Worm (Caenorhabditis elegans): ENCODE measurements around the gene R160.3.

R160.3 gene

DNA sequence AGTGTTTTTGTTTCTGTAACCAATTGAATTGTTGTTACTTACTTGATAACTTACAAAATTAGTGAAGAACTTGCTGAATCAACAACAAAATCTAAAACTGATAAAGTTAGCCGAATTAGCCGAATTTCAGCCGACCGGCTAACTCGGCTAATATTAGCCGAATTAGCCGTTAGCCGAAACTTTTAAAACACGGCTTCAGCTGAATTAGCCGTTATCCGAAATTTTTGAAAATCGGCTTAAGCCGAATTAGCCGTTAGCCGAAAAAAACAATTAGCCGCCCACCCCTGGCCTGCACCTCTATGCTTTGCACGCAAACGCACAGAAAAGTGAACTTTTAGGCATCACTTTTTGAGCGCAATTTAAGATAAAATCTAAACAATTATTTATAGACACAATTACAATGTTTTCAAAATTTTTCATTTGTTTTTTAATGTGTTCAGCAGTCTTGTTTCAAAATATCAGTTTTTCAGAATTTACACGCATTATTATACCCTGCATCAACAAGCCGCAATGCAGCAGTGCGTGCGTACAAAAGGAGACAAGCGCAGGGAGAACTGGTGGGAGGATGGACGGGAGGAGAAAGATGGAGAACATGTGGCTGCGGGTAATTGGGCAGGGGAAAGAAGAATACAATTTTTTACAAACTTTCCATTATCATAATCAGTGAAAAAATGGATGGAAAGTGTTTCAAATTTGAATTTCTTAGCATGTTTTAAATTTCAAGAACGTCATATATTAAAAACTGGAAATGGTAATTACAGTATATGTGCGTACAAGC, 29.1 kb upstream of the R160.3 start (continued):
- TF ChIP-seq zip-11 (GFP tag; IDR thresholded peaks at IDR 0.05), result no peak
- TF ChIP-seq tra-1 (GFP tag; IDR thresholded peaks at IDR 0.05), result no peak
- peak; percentile 58 for TF ChIP-seq F37D6.2 (tag; optimal IDR thresholded peaks at IDR 0.05)
- TF ChIP-seq skn-1 (tag; optimal IDR thresholded peaks at IDR 0.05), result no peak
- TF ChIP-seq attf-4 (tag; optimal IDR thresholded peaks at IDR 0.05), result no peak
- peak; percentile 58 for TF ChIP-seq nhr-48 (tag; optimal IDR thresholded peaks at IDR 0.05)
- TF ChIP-seq saeg-2 (GFP tag; IDR thresholded peaks at IDR 0.05), result no peak
- no peak; the same call in 1 of the 2 replicates for TF ChIP-seq lin-38 (GFP tag; IDR thresholded peaks at IDR 0.05)
- no peak for TF ChIP-seq ztf-11 (tag; optimal IDR thresholded peaks at IDR 0.05)
- TF ChIP-seq lsy-2 (tag; optimal IDR thresholded peaks at IDR 0.05), result peak in 1 of 2 experiments; percentile 83
- TF ChIP-seq daf-12 (tag; optimal IDR thresholded peaks at IDR 0.05), result no peak
- TF ChIP-seq nhr-237 (tag; optimal IDR thresholded peaks at IDR 0.05), result no peak
- TF ChIP-seq dpl-1 (GFP tag; optimal IDR thresholded peaks at IDR 0.05), result peak; percentile 44
- TF ChIP-seq snpc-1.2 (GFP tag; IDR thresholded peaks at IDR 0.05), result no peak
- no peak for TF ChIP-seq nhr-102 (tag; optimal IDR thresholded peaks at IDR 0.05)
- peak; percentile 86 for TF ChIP-seq nhr-42 (GFP tag; IDR thresholded peaks at IDR 0.05)
- TF ChIP-seq daf-16 (GFP tag; optimal IDR thresholded peaks at IDR 0.05), result peak; percentile 33 to 89
- peak; percentile 74 for TF ChIP-seq daf-16 (tag; optimal IDR thresholded peaks at IDR 0.05)
- TF ChIP-seq ztf-7 (tag; optimal IDR thresholded peaks at IDR 0.05), result peak; percentile 63
- peak; percentile 69 for TF ChIP-seq nhr-28 (tag; optimal IDR thresholded peaks at IDR 0.05)
- no peak for TF ChIP-seq ceh-62 (tag; optimal IDR thresholded peaks at IDR 0.05)
- TF ChIP-seq daf-8 (GFP tag; IDR thresholded peaks at IDR 0.05), result no peak
- no peak for TF ChIP-seq nhr-111 (GFP tag; optimal IDR thresholded peaks at IDR 0.05)
- TF ChIP-seq ceh-82 (tag; optimal IDR thresholded peaks at IDR 0.05), result no peak
- TF ChIP-seq ama-1 (optimal IDR thresholded peaks at IDR 0.05), result no peak
- peak; percentile 84 for TF ChIP-seq spr-1 (tag; optimal IDR thresholded peaks at IDR 0.05)
- TF ChIP-seq lir-3 (tag; optimal IDR thresholded peaks at IDR 0.05), result peak; percentile 21
- TF ChIP-seq ceh-28 (tag; optimal IDR thresholded peaks at IDR 0.05), result no peak

DNA sequence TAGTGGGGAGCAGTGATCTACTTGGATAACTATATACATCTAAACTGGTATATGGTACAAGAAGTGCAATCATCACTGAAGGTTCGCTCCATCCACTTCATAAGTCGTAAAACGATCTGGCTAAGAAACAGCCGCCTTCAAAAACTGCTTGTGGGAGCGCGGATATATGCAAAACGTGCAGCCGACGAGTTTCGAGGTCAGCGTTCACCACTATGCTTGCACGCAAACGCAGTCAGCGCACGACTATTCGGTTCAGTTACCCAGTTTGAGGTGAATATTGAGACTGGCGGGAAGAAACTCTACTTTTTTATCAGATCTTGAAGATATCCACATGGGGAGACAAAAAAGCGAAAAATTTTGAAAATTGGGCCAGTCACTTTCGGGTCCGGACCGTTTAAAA, 28.4 kb upstream of the R160.3 start:
- 0 out of 2 replicates have a peak, but pooled peaks have one; percentile 21 for TF ChIP-seq Y48G9A.11 (GFP tag; IDR thresholded peaks at IDR 0.05)

DNA sequence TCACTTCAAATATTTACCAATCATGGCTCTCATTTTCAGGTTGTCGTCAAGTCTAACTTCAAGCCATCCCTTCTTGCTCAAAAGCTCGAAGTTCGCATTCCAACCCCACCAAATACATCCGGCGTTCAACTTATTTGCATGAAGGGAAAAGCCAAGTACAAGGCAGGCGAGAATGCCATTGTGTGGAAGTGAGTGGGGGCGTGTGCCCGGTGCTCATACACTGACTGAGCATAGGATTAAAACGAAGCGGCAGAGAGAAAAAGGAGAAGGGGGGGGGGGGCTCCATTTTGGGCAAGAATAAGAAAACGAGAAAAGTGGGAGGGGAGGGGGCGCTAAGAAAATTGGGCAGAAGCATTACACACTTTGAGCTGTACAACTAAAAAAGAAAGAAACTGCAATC, 25.5 kb upstream of the R160.3 start:
- no peak for TF ChIP-seq lin-38 (GFP tag; IDR thresholded peaks at IDR 0.05)
- no peak for TF ChIP-seq mxl-3 (GFP tag; optimal IDR thresholded peaks at IDR 0.05)
- no peak for TF ChIP-seq F10B5.3 (tag; optimal IDR thresholded peaks at IDR 0.05)
- no peak for TF ChIP-seq tra-1 (GFP tag; IDR thresholded peaks at IDR 0.05)
- no peak for TF ChIP-seq nhr-28 (tag; optimal IDR thresholded peaks at IDR 0.05)
- no peak for TF ChIP-seq nhr-111 (GFP tag; optimal IDR thresholded peaks at IDR 0.05)
- 0 out of 2 replicates have a peak, but pooled peaks have one; percentile 19 for TF ChIP-seq hmg-1.1 (GFP tag; IDR thresholded peaks at IDR 0.05)
- TF ChIP-seq lir-3 (tag; optimal IDR thresholded peaks at IDR 0.05), result no peak
- no peak for TF ChIP-seq saeg-2 (GFP tag; IDR thresholded peaks at IDR 0.05)
- no peak for TF ChIP-seq nhr-77 (tag; optimal IDR thresholded peaks at IDR 0.05)
- TF ChIP-seq ceh-62 (tag; optimal IDR thresholded peaks at IDR 0.05), result no peak
- no peak for TF ChIP-seq ctbp-1 (GFP tag; IDR thresholded peaks at IDR 0.05)
- TF ChIP-seq aha-1 (tag), result peak; percentile 81
- TF ChIP-seq skn-1 (tag; optimal IDR thresholded peaks at IDR 0.05), result no peak

DNA sequence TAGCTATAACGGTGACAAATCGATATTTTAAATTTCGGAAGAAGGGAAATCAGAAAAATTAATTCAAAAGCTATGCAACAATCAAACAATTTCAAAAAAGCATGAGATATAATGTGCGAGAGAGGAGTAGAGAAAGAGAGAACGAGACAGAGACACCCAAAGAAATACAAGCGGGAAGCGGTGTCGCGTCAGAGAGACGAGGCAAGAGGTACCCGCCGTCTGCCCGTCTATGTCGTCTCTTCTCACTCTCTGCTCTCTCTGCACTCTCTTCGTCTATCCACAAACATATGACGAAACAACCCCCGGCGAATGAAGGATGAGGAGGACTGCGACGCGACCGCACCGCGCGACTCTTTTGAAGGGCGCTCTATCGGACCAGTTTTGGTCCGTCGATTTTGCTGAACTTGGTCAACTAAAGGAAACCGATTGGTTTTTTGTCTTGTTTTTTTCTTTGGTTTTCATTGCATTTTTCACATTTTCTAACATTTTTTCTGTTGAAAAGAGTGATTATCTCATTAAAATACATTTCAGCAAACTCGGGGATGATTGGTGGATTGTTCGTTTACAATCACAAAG, 22.8 kb upstream of the R160.3 start, which contains the start of gene dpy-23:
Gene dpy-23 (plus strand): TSS at position 526 of the 576 bp plus-strand sequence.
- TF ChIP-seq php-3 (GFP tag; IDR thresholded peaks at IDR 0.05), result no peak
- peak; percentile 89 for TF ChIP-seq egl-43 (GFP tag; IDR thresholded peaks at IDR 0.05)
- peak; percentile 0 for TF ChIP-seq F10B5.3 (tag; optimal IDR thresholded peaks at IDR 0.05)
- no peak for TF ChIP-seq ztf-11 (tag; optimal IDR thresholded peaks at IDR 0.05)
- no peak for TF ChIP-seq F26F4.8 (GFP tag; conservative IDR thresholded peaks at IDR 0.05)
- TF ChIP-seq saeg-2 (GFP tag; IDR thresholded peaks at IDR 0.05), result 0 out of 2 replicates have a peak, but pooled peaks have one; percentile 39
- peak; percentile 67; the same call in 1 of the 2 replicates for TF ChIP-seq zfp-3 (GFP tag; conservative IDR thresholded peaks at IDR 0.05)
- no peak for TF ChIP-seq attf-4 (tag; optimal IDR thresholded peaks at IDR 0.05)
- TF ChIP-seq spr-3 (GFP tag; optimal IDR thresholded peaks at IDR 0.05), result no peak
- peak; percentile 86 for TF ChIP-seq tra-1 (GFP tag; IDR thresholded peaks at IDR 0.05)
- peak in 1 of 2 experiments; percentile 80 for TF ChIP-seq hif-1 (tag; optimal IDR thresholded peaks at IDR 0.05)
- TF ChIP-seq pqm-1 (tag; optimal IDR thresholded peaks at IDR 0.05), result no peak
- peak; percentile 97 for TF ChIP-seq mep-1 (tag; optimal IDR thresholded peaks at IDR 0.05)
- peak; percentile 99 for TF ChIP-seq aha-1 (tag)
- TF ChIP-seq lsy-2 (tag; optimal IDR thresholded peaks at IDR 0.05), result peak; percentile 80 to 89
- TF ChIP-seq Y48G9A.11 (GFP tag; IDR thresholded peaks at IDR 0.05), result no peak
- peak; percentile 82 for TF ChIP-seq T26A8.4 (GFP tag; IDR thresholded peaks at IDR 0.05)
- 0 out of 2 replicates have a peak, but pooled peaks have one; percentile 49 for TF ChIP-seq lin-1 (GFP tag; IDR thresholded peaks at IDR 0.05)
- no peak for TF ChIP-seq ceh-28 (tag; optimal IDR thresholded peaks at IDR 0.05)
